Worm (Caenorhabditis elegans) whole organism, midembryonic: ENCODE results near the gene aldo-1.

ENCODE experiments used
- T22C8.4 ChIP-seq: fragments of 200-800 bp; sonication (Bioruptor generic); IDR thresholded peaks from 2 replicates; pipeline ENCODE4 v1.3.6; 2022; ENCODE audit warnings: missing genetic modification characterization, missing compliant biosample characterization
- cog-1 ChIP-seq: sonication (generic microtip); optimal IDR thresholded peaks from 2 replicates; lab custom pipeline; 2016; ENCODE audit warnings: missing genetic modification characterization, missing compliant biosample characterization
- med-1 ChIP-seq: sonication (generic microtip); optimal IDR thresholded peaks from 2 replicates; lab custom pipeline; 2017; ENCODE audit warnings: missing genetic modification characterization, mild to moderate bottlenecking, missing compliant biosample characterization, antibody characterized with exemption, missing genetic modification reagents; ENCODE audit not compliant: insufficient read depth
- ref-1 ChIP-seq: fragments of 200-800 bp; sonication (Bioruptor generic); conservative IDR thresholded peaks from 2 replicates; pipeline ENCODE4 v1.3.6; 2022; ENCODE audit warnings: missing genetic modification reagents, missing genetic modification characterization, missing compliant biosample characterization
- ztf-23 ChIP-seq: fragments of 200-800 bp; sonication (Bioruptor generic); IDR thresholded peaks from 2 replicates; pipeline ENCODE4 v1.3.6; 2022; ENCODE audit warnings: missing genetic modification reagents, missing genetic modification characterization, missing compliant biosample characterization
- ztf-29 ChIP-seq: fragments of 200-800 bp; sonication (Bioruptor generic); IDR thresholded peaks from 2 replicates; pipeline ENCODE4 v1.3.6; 2022; ENCODE audit warnings: missing genetic modification reagents, missing genetic modification characterization, missing compliant biosample characterization

- TF ChIP-seq ztf-29 (GFP tag; lab: Robert Waterston, UW), result no peak
- TF ChIP-seq ref-1 (GFP tag; lab: Robert Waterston, UW), result no peak
- TF ChIP-seq T22C8.4 (GFP tag; lab: Robert Waterston, UW), result no peak
- TF ChIP-seq med-1, result no peak
- no peak for TF ChIP-seq cog-1 (tag; lab: Kevin White, UChicago)
- no peak for TF ChIP-seq ztf-23 (GFP tag; lab: Robert Waterston, UW)
Observed at ce11 chrIII:13546537-13546936, 18.2 kb downstream of the aldo-1 start, which contains the start of gene Y76A2B.4.
